Fruit fly (Drosophila melanogaster) whole organism, embryonic: Measurements from ENCODE around the gene baf.

Experiments
- Atf3 ChIP-seq: fragments of 200-800 bp; sonication (Bioruptor generic); optimal IDR thresholded peaks from 3 replicates; lab custom pipeline; 2016; ENCODE audit warnings: missing biosample characterization, missing genetic modification characterization
- CG11085 ChIP-seq: fragments of 200-800 bp; sonication (Bioruptor generic); IDR thresholded peaks from 2 replicates; pipeline ENCODE4 v1.3.6; 2022; ENCODE audit warnings: missing biosample characterization, missing genetic modification characterization
- CG11723 ChIP-seq: fragments of 200-800 bp; sonication (Bioruptor generic); optimal IDR thresholded peaks from 2 replicates; lab custom pipeline; 2017; ENCODE audit warnings: missing biosample characterization, mild to moderate bottlenecking, missing genetic modification characterization
- CG12155 ChIP-seq: fragments of 200-800 bp; sonication (Bioruptor generic); optimal IDR thresholded peaks from 3 replicates; lab custom pipeline; 2016; ENCODE audit warnings: missing biosample characterization, missing genetic modification characterization
- CG12391 ChIP-seq: fragments of 200-800 bp; sonication (Bioruptor generic); optimal IDR thresholded peaks from 3 replicates; lab custom pipeline; 2018; ENCODE audit warnings: missing biosample characterization, mild to moderate bottlenecking, missing genetic modification characterization, moderate library complexity
- CG13424 ChIP-seq: fragments of 200-800 bp; sonication (Bioruptor generic); optimal IDR thresholded peaks from 2 replicates; lab custom pipeline; 2019; ENCODE audit warnings: missing biosample characterization, mild to moderate bottlenecking, missing genetic modification characterization, moderate library complexity
- CG15011 ChIP-seq: fragments of 200-800 bp; sonication (Bioruptor generic); optimal IDR thresholded peaks from 3 replicates; lab custom pipeline; 2018; ENCODE audit warnings: missing biosample characterization, mild to moderate bottlenecking, missing genetic modification characterization
- CG15073 ChIP-seq: fragments of 200-800 bp; sonication (Bioruptor generic); optimal IDR thresholded peaks from 2 replicates; lab custom pipeline; 2016; ENCODE audit warnings: missing biosample characterization, missing genetic modification characterization
- CG16815 ChIP-seq: fragments of 200-800 bp; sonication (Bioruptor generic); optimal IDR thresholded peaks from 3 replicates; lab custom pipeline; 2017; ENCODE audit warnings: missing biosample characterization, mild to moderate bottlenecking, missing genetic modification characterization
- CG1792 ChIP-seq: fragments of 200-800 bp; sonication (Bioruptor generic); optimal IDR thresholded peaks from 2 replicates; lab custom pipeline; 2016; ENCODE audit warnings: missing biosample characterization, missing genetic modification characterization
- CG1832 ChIP-seq: fragments of 200-800 bp; sonication (Bioruptor generic); optimal IDR thresholded peaks from 2 replicates; lab custom pipeline; 2017; ENCODE audit warnings: missing biosample characterization, mild to moderate bottlenecking, missing genetic modification characterization, inconsistent platforms
- CG18619 ChIP-seq: fragments of 200-800 bp; sonication (Bioruptor generic); optimal IDR thresholded peaks from 3 replicates; lab custom pipeline; 2017; ENCODE audit warnings: missing biosample characterization, mild to moderate bottlenecking, missing genetic modification characterization
- CG2116 ChIP-seq: fragments of 200-800 bp; sonication (Bioruptor generic); optimal IDR thresholded peaks from 3 replicates; lab custom pipeline; 2018; ENCODE audit warnings: missing biosample characterization, mild to moderate bottlenecking, missing genetic modification characterization
- CG2199 ChIP-seq: fragments of 200-800 bp; sonication (Bioruptor generic); IDR thresholded peaks from 3 replicates; pipeline ENCODE4 v1.3.6; 2022; ENCODE audit warnings: missing biosample characterization, missing genetic modification characterization
- CG2678 ChIP-seq: fragments of 200-800 bp; sonication (Bioruptor generic); optimal IDR thresholded peaks from 3 replicates; lab custom pipeline; 2019; ENCODE audit warnings: missing biosample characterization, mild to moderate bottlenecking, missing genetic modification characterization, moderate library complexity
- CG2889 ChIP-seq: fragments of 200-800 bp; sonication (Bioruptor generic); IDR thresholded peaks from 3 replicates; pipeline ENCODE4 v1.3.6; 2022; ENCODE audit warnings: missing biosample characterization, missing genetic modification characterization
- CG3995 ChIP-seq: fragments of 200-800 bp; sonication (Bioruptor generic); optimal IDR thresholded peaks from 3 replicates; lab custom pipeline; 2016; ENCODE audit warnings: missing biosample characterization, missing genetic modification characterization
- CG4707 ChIP-seq: fragments of 200-800 bp; sonication (Bioruptor generic); optimal IDR thresholded peaks from 2 replicates; lab custom pipeline; 2018; ENCODE audit warnings: missing biosample characterization, mild to moderate bottlenecking, missing genetic modification characterization, moderate library complexity
- CG5953 ChIP-seq: fragments of 200-800 bp; sonication (Bioruptor generic); IDR thresholded peaks from 2 replicates; pipeline ENCODE4 v1.3.6; 2022; ENCODE audit warnings: missing biosample characterization, missing genetic modification characterization
- CG7357 ChIP-seq: fragments of 200-800 bp; sonication (Bioruptor generic); IDR thresholded peaks from 3 replicates; pipeline ENCODE4 v1.3.6; 2022; ENCODE audit warnings: missing biosample characterization, missing genetic modification characterization
- CG8388 ChIP-seq: fragments of 200-800 bp; sonication (Bioruptor generic); optimal IDR thresholded peaks from 2 replicates; lab custom pipeline; 2019; ENCODE audit warnings: missing biosample characterization, mild to moderate bottlenecking, missing genetic modification characterization, moderate library complexity
- CrebB ChIP-seq: fragments of 200-800 bp; sonication (Bioruptor generic); optimal IDR thresholded peaks from 3 replicates; lab custom pipeline; 2018; ENCODE audit warnings: missing biosample characterization, mild to moderate bottlenecking, missing genetic modification characterization
- D19A ChIP-seq: fragments of 200-800 bp; optimal IDR thresholded peaks from 3 replicates; lab custom pipeline; 2019; ENCODE audit warnings: missing biosample characterization, mild to moderate bottlenecking, missing genetic modification characterization, moderate library complexity
- Dfd ChIP-seq, 2 experiments: fragments of >200 bp; optimal IDR thresholded peaks; 2 replicates each; lab custom pipeline; 2017; ENCODE audit warnings: missing biosample characterization in 2 of 2, missing genetic modification characterization in 2 of 2
- E2f1 ChIP-seq: fragments of 200-800 bp; sonication (Bioruptor generic); IDR thresholded peaks from 2 replicates; pipeline ENCODE4 v1.3.6; 2022; ENCODE audit warnings: missing biosample characterization, missing genetic modification characterization
- Hey ChIP-seq: fragments of 200-800 bp; sonication (Bioruptor generic); optimal IDR thresholded peaks from 3 replicates; lab custom pipeline; 2018; ENCODE audit warnings: missing biosample characterization, mild to moderate bottlenecking, missing genetic modification characterization
- Hr39 ChIP-seq: fragments of >200 bp; optimal IDR thresholded peaks from 2 replicates; lab custom pipeline; 2017
- Med ChIP-seq: fragments of 200-800 bp; sonication (Bioruptor generic); peaks from one replicate; lab custom pipeline; 2016; ENCODE audit warnings: missing biosample characterization, missing genetic modification characterization, mild to moderate bottlenecking, inconsistent platforms, moderate library complexity
- Oaz ChIP-seq: fragments of 200-800 bp; sonication (Bioruptor generic); IDR thresholded peaks from 2 replicates; pipeline ENCODE4 v1.3.6; 2022; ENCODE audit warnings: missing biosample characterization, missing genetic modification characterization
- Poxn ChIP-seq: fragments of 200-800 bp; sonication (Bioruptor generic); IDR thresholded peaks from 2 replicates; pipeline ENCODE4 v1.3.6; 2022; ENCODE audit warnings: missing biosample characterization, missing genetic modification characterization
- Sin3A ChIP-seq: fragments of >200 bp; optimal IDR thresholded peaks from 2 replicates; lab custom pipeline; 2018
- az2 ChIP-seq: fragments of 200-800 bp; sonication (Bioruptor generic); optimal IDR thresholded peaks from 3 replicates; lab custom pipeline; 2016; ENCODE audit warnings: missing biosample characterization, missing genetic modification characterization
- bab2 ChIP-seq: fragments of 200-800 bp; sonication (Bioruptor generic); optimal IDR thresholded peaks from 2 replicates; lab custom pipeline; 2016; ENCODE audit warnings: missing biosample characterization, missing genetic modification characterization
- bigmax ChIP-seq: fragments of 200-800 bp; sonication (Bioruptor generic); optimal IDR thresholded peaks from 2 replicates; lab custom pipeline; 2018; ENCODE audit warnings: missing biosample characterization, mild to moderate bottlenecking, missing genetic modification characterization
- cas ChIP-seq: fragments of 200-800 bp; sonication (Bioruptor generic); IDR thresholded peaks from 2 replicates; pipeline ENCODE4 v1.3.6; 2022; ENCODE audit warnings: missing biosample characterization, missing genetic modification characterization
- cg ChIP-seq: fragments of 200-800 bp; sonication (Bioruptor generic); optimal IDR thresholded peaks from 3 replicates; lab custom pipeline; 2019; ENCODE audit warnings: missing biosample characterization, mild to moderate bottlenecking, missing genetic modification characterization, moderate library complexity
- chif ChIP-seq, 2 experiments: fragments of 200-800 bp; sonication (Bioruptor generic); optimal IDR thresholded peaks; 3 replicates each; lab custom pipeline; 2016; ENCODE audit warnings: missing biosample characterization in 2 of 2, missing genetic modification characterization in 2 of 2
- chn ChIP-seq: fragments of 200-800 bp; sonication (Bioruptor generic); optimal IDR thresholded peaks from 2 replicates; lab custom pipeline; 2016; ENCODE audit warnings: missing biosample characterization, missing genetic modification characterization
- dm ChIP-seq: fragments of 200-800 bp; sonication (Bioruptor generic); optimal IDR thresholded peaks from 3 replicates; lab custom pipeline; 2016; ENCODE audit warnings: missing biosample characterization, missing genetic modification characterization
- exex ChIP-seq: fragments of 200-800 bp; sonication (Bioruptor generic); optimal IDR thresholded peaks from 4 replicates; lab custom pipeline; 2018; ENCODE audit warnings: missing biosample characterization, mild to moderate bottlenecking, missing genetic modification characterization, moderate library complexity
- fd102C ChIP-seq: fragments of 200-800 bp; sonication (Bioruptor generic); optimal IDR thresholded peaks from 2 replicates; lab custom pipeline; 2018; ENCODE audit warnings: missing biosample characterization, mild to moderate bottlenecking, missing genetic modification characterization, moderate library complexity
- fd96Cb ChIP-seq: fragments of 200-800 bp; sonication (Bioruptor generic); optimal IDR thresholded peaks from 2 replicates; lab custom pipeline; 2018; ENCODE audit warnings: missing biosample characterization, mild to moderate bottlenecking, missing genetic modification characterization, moderate library complexity
- fru ChIP-seq: fragments of >200 bp; optimal IDR thresholded peaks from 2 replicates; lab custom pipeline; 2017
- gcm ChIP-seq: fragments of 200-800 bp; sonication (Bioruptor generic); optimal IDR thresholded peaks from 2 replicates; lab custom pipeline; 2019; ENCODE audit warnings: missing biosample characterization, mild to moderate bottlenecking, missing genetic modification characterization, moderate library complexity
- grn ChIP-seq: fragments of 200-800 bp; sonication (Bioruptor generic); optimal IDR thresholded peaks from 3 replicates; lab custom pipeline; 2017; ENCODE audit warnings: missing biosample characterization, missing genetic modification characterization
- mam ChIP-seq: fragments of 200-800 bp; sonication (Bioruptor generic); optimal IDR thresholded peaks from 3 replicates; lab custom pipeline; 2016; ENCODE audit warnings: missing biosample characterization, missing genetic modification characterization
- mld ChIP-seq: fragments of 200-800 bp; sonication (Bioruptor generic); IDR thresholded peaks from 3 replicates; pipeline ENCODE4 v1.3.6; 2022; ENCODE audit warnings: missing biosample characterization, missing genetic modification characterization; ENCODE audit not compliant: partially characterized antibody
- nmo ChIP-seq: fragments of 200-800 bp; sonication (Bioruptor generic); optimal IDR thresholded peaks from 2 replicates; lab custom pipeline; 2018; ENCODE audit warnings: missing biosample characterization, mild to moderate bottlenecking, missing genetic modification characterization, moderate library complexity
- ro ChIP-seq: fragments of 200-800 bp; sonication (Bioruptor generic); IDR thresholded peaks from 2 replicates; pipeline ENCODE4 v1.3.6; 2022; ENCODE audit warnings: missing biosample characterization, missing genetic modification characterization
- run ChIP-seq: fragments of 200-800 bp; sonication (Bioruptor generic); optimal IDR thresholded peaks from 3 replicates; lab custom pipeline; 2018; ENCODE audit warnings: missing biosample characterization, mild to moderate bottlenecking, missing genetic modification characterization
- slou ChIP-seq: fragments of 200-800 bp; sonication (Bioruptor generic); optimal IDR thresholded peaks from 3 replicates; lab custom pipeline; 2016; ENCODE audit warnings: missing biosample characterization, missing genetic modification characterization
- sqz ChIP-seq: fragments of 200-800 bp; sonication (Bioruptor generic); optimal IDR thresholded peaks from 3 replicates; lab custom pipeline; 2018; ENCODE audit warnings: missing biosample characterization, mild to moderate bottlenecking, missing genetic modification characterization
- sug ChIP-seq: fragments of 200-800 bp; optimal IDR thresholded peaks from 2 replicates; lab custom pipeline; 2019; ENCODE audit warnings: missing biosample characterization, mild to moderate bottlenecking, missing genetic modification characterization, moderate library complexity
- tap ChIP-seq: fragments of 200-800 bp; optimal IDR thresholded peaks from 3 replicates; lab custom pipeline; 2019; ENCODE audit warnings: missing biosample characterization, mild to moderate bottlenecking, missing genetic modification characterization, moderate library complexity
- trem ChIP-seq: fragments of 200-800 bp; optimal IDR thresholded peaks from 3 replicates; lab custom pipeline; 2019; ENCODE audit warnings: missing biosample characterization, mild to moderate bottlenecking, missing genetic modification characterization, moderate library complexity

baf gene

DNA sequence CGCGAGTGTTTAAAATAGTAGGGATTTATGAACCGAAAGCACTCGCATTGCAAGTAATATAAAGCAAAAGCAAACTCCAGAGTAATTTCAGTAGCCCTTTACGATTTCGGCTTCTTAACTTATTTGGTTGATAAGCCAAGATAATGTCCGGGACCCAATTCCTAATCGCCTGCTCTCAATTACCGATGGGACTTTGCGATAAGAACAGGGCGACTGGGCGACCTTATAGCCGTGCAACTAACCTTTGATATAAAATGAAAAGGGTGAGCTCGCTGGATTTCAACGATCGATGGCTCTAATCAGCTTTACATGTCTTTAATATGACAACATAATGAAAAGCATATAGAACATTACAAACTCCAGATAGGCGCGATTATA lies 31.2 kb upstream of the baf start, which contains the start of gene CG7227 (continued):
- TF ChIP-seq Sin3A (no peak), exex (peak; percentile 97), CG3995 (GFP tag; lab: Kevin White, UChicago) (no peak), CG12391 (tag; lab: Kevin White, UChicago) (no peak), CG16815 (no peak), CG4707 (no peak), Dfd (GFP tag; optimal IDR thresholded peaks at IDR 0.05; lab: Kevin White, UChicago) (no peak), cas (no peak), CG13424 (tag; lab: Kevin White, UChicago) (no peak), trem (tag; lab: Kevin White, UChicago) (no peak), Hey (tag; lab: Kevin White, UChicago) (no peak), CG11085 (no peak), tap (tag; lab: Kevin White, UChicago) (peak; percentile 8), sqz (peak; percentile 7), CG12155 (GFP tag; lab: Kevin White, UChicago) (no peak), D19A (tag; lab: Kevin White, UChicago) (no peak), CG15073 (GFP tag; lab: Kevin White, UChicago) (no peak), mam (GFP tag; lab: Kevin White, UChicago) (no peak), CG2889 (GFP tag; lab: Robert Waterston, UW) (no peak), gcm (GFP tag; lab: Kevin White, UChicago) (no peak), CG7357 (GFP tag; lab: Robert Waterston, UW) (no peak), Atf3 (GFP tag; lab: Kevin White, UChicago) (no peak), Poxn (GFP tag; lab: Robert Waterston, UW) (no peak), CG11723 (GFP tag; lab: Kevin White, UChicago) (no peak), fd102C (GFP tag; lab: Kevin White, UChicago) (no peak), ro (GFP tag; lab: Robert Waterston, UW) (no peak), grn (peak; percentile 96), CG2678 (tag; lab: Kevin White, UChicago) (no peak), CG2199 (peak; percentile 78; the same call in 1 of the 3 replicates), sug (tag; lab: Kevin White, UChicago) (peak; percentile 37), Hr39 (lab: Kevin White, UChicago) (no peak), Med (GFP tag; lab: Kevin White, UChicago) (peak; percentile 68), CG18619 (no peak)

DNA sequence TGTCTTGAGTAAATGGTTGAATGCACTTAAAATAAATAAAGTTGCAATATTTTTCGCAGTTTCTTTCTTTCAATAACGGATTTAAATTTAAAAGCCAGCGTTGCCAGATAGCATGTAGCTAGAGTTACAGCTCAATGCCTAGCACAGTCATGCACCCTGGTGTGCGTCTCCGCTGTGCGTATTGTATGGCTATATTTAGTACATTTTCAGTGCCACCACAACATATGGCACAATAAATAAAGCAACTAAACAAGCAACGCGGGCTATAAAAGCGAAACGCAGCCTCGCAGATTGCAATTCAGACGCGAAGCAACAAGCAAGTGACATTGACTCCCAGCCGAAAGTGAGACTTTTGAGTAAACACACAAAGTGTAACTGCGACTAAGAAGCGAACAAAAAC lies 30.6 kb upstream of the baf start, which contains the start of gene Sirup:
Sirup (plus strand) TSS at position 215 of the 400 bp plus-strand sequence.
- TF ChIP-seq run (tag; lab: Kevin White, UChicago) = no peak
- no peak for TF ChIP-seq CrebB (tag; lab: Kevin White, UChicago)
- TF ChIP-seq E2f1 = peak; percentile 29; the same call in 1 of the 2 replicates
- no peak for TF ChIP-seq CG1832
- TF ChIP-seq dm (GFP tag; lab: Kevin White, UChicago) = peak; percentile 18
- TF ChIP-seq fru = no peak
- TF ChIP-seq chn (GFP tag; lab: Kevin White, UChicago) = no peak
- peak; percentile 43 for TF ChIP-seq nmo
- no peak for TF ChIP-seq cg
- TF ChIP-seq slou (GFP tag; lab: Kevin White, UChicago) = no peak
- TF ChIP-seq CG1792 = no peak
- peak; percentile 47 for TF ChIP-seq CG2116 (GFP tag; lab: Kevin White, UChicago)
- no peak for TF ChIP-seq exex
- no peak for TF ChIP-seq bab2 (GFP tag; lab: Kevin White, UChicago)
- no peak for TF ChIP-seq CG8388 (GFP tag; lab: Kevin White, UChicago)
- no peak for TF ChIP-seq az2
- TF ChIP-seq mld (GFP tag; lab: Robert Waterston, UW) = no peak
- TF ChIP-seq CG15011 (GFP tag; lab: Kevin White, UChicago) = no peak
- no peak for TF ChIP-seq chif (GFP tag; optimal IDR thresholded peaks at IDR 0.05; lab: Kevin White, UChicago)
- no peak for TF ChIP-seq bigmax (GFP tag; lab: Kevin White, UChicago)
- no peak for TF ChIP-seq CG5953 (GFP tag; lab: Robert Waterston, UW)
- TF ChIP-seq Oaz (GFP tag; lab: Robert Waterston, UW) = no peak
- no peak for TF ChIP-seq fd96Cb (tag; lab: Kevin White, UChicago)
